Fruit fly (Drosophila melanogaster) whole organism, embryonic: ENCODE results near the gene CG8319.

Experiments used
- Adf1 ChIP-seq: fragments of 200-800 bp; sonication (Bioruptor generic); IDR thresholded peaks from 2 replicates; pipeline ENCODE4 v1.3.6; 2022; ENCODE audit warnings: missing biosample characterization, missing genetic modification characterization
- Aef1 ChIP-seq: fragments of 200-800 bp; sonication (Bioruptor generic); IDR thresholded peaks from 3 replicates; pipeline ENCODE4 v1.3.6; 2022; ENCODE audit warnings: missing biosample characterization, missing genetic modification characterization
- CG11456 ChIP-seq: fragments of 200-800 bp; sonication (Bioruptor generic); IDR thresholded peaks from 3 replicates; pipeline ENCODE4 v1.3.6; 2022; ENCODE audit warnings: missing biosample characterization, missing genetic modification characterization
- CG17612 ChIP-seq: fragments of 200-800 bp; sonication (Bioruptor generic); IDR thresholded peaks from 2 replicates; pipeline ENCODE4 v1.3.6; 2022; ENCODE audit warnings: missing biosample characterization, missing genetic modification characterization
- CG17912 ChIP-seq: fragments of 200-800 bp; sonication (Bioruptor generic); optimal IDR thresholded peaks from 2 replicates; lab custom pipeline; 2018; ENCODE audit warnings: missing biosample characterization, mild to moderate bottlenecking, missing genetic modification characterization
- CG2678 ChIP-seq: fragments of 200-800 bp; sonication (Bioruptor generic); optimal IDR thresholded peaks from 3 replicates; lab custom pipeline; 2019; ENCODE audit warnings: missing biosample characterization, mild to moderate bottlenecking, missing genetic modification characterization, moderate library complexity
- CG2889 ChIP-seq: fragments of 200-800 bp; sonication (Bioruptor generic); IDR thresholded peaks from 3 replicates; pipeline ENCODE4 v1.3.6; 2022; ENCODE audit warnings: missing biosample characterization, missing genetic modification characterization
- CG31441 ChIP-seq: fragments of 200-800 bp; sonication (Bioruptor generic); IDR thresholded peaks from 2 replicates; pipeline ENCODE4 v1.3.6; 2022; ENCODE audit warnings: missing biosample characterization, missing genetic modification characterization
- CG4282 ChIP-seq: fragments of 200-800 bp; sonication (Bioruptor generic); optimal IDR thresholded peaks from 2 replicates; lab custom pipeline; 2016; ENCODE audit warnings: missing biosample characterization, missing genetic modification characterization
- CG43689 ChIP-seq: fragments of 200-800 bp; sonication (Bioruptor generic); IDR thresholded peaks from 2 replicates; pipeline ENCODE4 v1.3.6; 2022; ENCODE audit warnings: missing biosample characterization, missing genetic modification characterization
- CG4707 ChIP-seq: fragments of 200-800 bp; sonication (Bioruptor generic); optimal IDR thresholded peaks from 2 replicates; lab custom pipeline; 2018; ENCODE audit warnings: missing biosample characterization, mild to moderate bottlenecking, missing genetic modification characterization, moderate library complexity
- CG6654 ChIP-seq: fragments of 200-800 bp; sonication (Bioruptor generic); optimal IDR thresholded peaks from 2 replicates; lab custom pipeline; 2017; ENCODE audit warnings: missing biosample characterization, mild to moderate bottlenecking, missing genetic modification characterization
- CG6791 ChIP-seq: fragments of 200-800 bp; sonication (Bioruptor generic); IDR thresholded peaks from 3 replicates; pipeline ENCODE4 v1.3.6; 2022; ENCODE audit warnings: missing biosample characterization, missing genetic modification characterization; ENCODE audit not compliant: partially characterized antibody
- CG6854 ChIP-seq: fragments of 200-800 bp; sonication (Bioruptor generic); optimal IDR thresholded peaks from 3 replicates; lab custom pipeline; 2017; ENCODE audit warnings: missing biosample characterization, mild to moderate bottlenecking, missing genetic modification characterization
- CG8290 ChIP-seq, 3 experiments: fragments of 200-800 bp; sonication (Bioruptor generic); optimal IDR thresholded peaks; 2 replicates each; lab custom pipeline; 2016 to 2019; ENCODE audit warnings: missing biosample characterization in 3 of 3, missing genetic modification characterization in 3 of 3, mild to moderate bottlenecking in 2 of 3, moderate library complexity in 1 of 3
- CG9876 ChIP-seq: fragments of 200-800 bp; sonication (Bioruptor generic); optimal IDR thresholded peaks from 2 replicates; lab custom pipeline; 2016; ENCODE audit warnings: missing biosample characterization, missing genetic modification characterization
- CoRest ChIP-seq: fragments of 200-800 bp; sonication (Bioruptor generic); optimal IDR thresholded peaks from 3 replicates; lab custom pipeline; 2018; ENCODE audit warnings: missing biosample characterization, mild to moderate bottlenecking, missing genetic modification characterization, moderate library complexity
- D ChIP-seq, 2 experiments: fragments of 200-800 bp in 1 of 2; fragments of >200 bp in 1 of 2; sonication (Bioruptor generic) in 1 of 2; optimal IDR thresholded peaks; 2 replicates in 1 of 2; 3 replicates in 1 of 2; lab custom pipeline; 2017; ENCODE audit warnings: mild to moderate bottlenecking in 1 of 2, missing biosample characterization in 1 of 2, missing genetic modification characterization in 1 of 2, missing genetic modification reagents in 1 of 2
- Dip2 ChIP-seq: fragments of 200-800 bp; sonication (Bioruptor generic); IDR thresholded peaks from 2 replicates; pipeline ENCODE4 v1.3.6; 2022; ENCODE audit warnings: missing biosample characterization, missing genetic modification characterization
- Dip3 ChIP-seq: fragments of 200-800 bp; sonication (Bioruptor generic); optimal IDR thresholded peaks from 3 replicates; lab custom pipeline; 2016; ENCODE audit warnings: missing biosample characterization, missing genetic modification characterization
- H15 ChIP-seq: fragments of 200-800 bp; sonication (Bioruptor generic); IDR thresholded peaks from 3 replicates; pipeline ENCODE4 v1.3.6; 2022; ENCODE audit warnings: missing biosample characterization, missing genetic modification characterization
- Hmr ChIP-seq: fragments of 200-800 bp; sonication (Bioruptor generic); optimal IDR thresholded peaks from 3 replicates; lab custom pipeline; 2017; ENCODE audit warnings: mild to moderate bottlenecking, missing biosample characterization, missing genetic modification reagents, missing genetic modification characterization
- Hr3 ChIP-seq: fragments of 200-800 bp; sonication (Bioruptor generic); optimal IDR thresholded peaks from 3 replicates; lab custom pipeline; 2016; ENCODE audit warnings: missing biosample characterization, missing genetic modification characterization
- MBD-R2 ChIP-seq: fragments of 200-800 bp; sonication (Bioruptor generic); IDR thresholded peaks from 2 replicates; pipeline ENCODE4 v1.3.6; 2022; ENCODE audit warnings: missing biosample characterization, missing genetic modification characterization
- Mad ChIP-seq: fragments of 200-800 bp; sonication (Bioruptor generic); optimal IDR thresholded peaks from 2 replicates; lab custom pipeline; 2016; ENCODE audit warnings: missing biosample characterization, missing genetic modification characterization
- Med ChIP-seq: fragments of 200-800 bp; sonication (Bioruptor generic); peaks from one replicate; lab custom pipeline; 2016; ENCODE audit warnings: missing biosample characterization, missing genetic modification characterization, mild to moderate bottlenecking, inconsistent platforms, moderate library complexity
- NC2α ChIP-seq: fragments of 200-800 bp; sonication (Bioruptor generic); optimal IDR thresholded peaks from 2 replicates; lab custom pipeline; 2016; ENCODE audit warnings: missing biosample characterization, missing genetic modification characterization
- Rfx ChIP-seq: fragments of 200-800 bp; sonication (Bioruptor generic); IDR thresholded peaks from 2 replicates; pipeline ENCODE4 v1.3.6; 2022; ENCODE audit warnings: missing biosample characterization, missing genetic modification characterization
- Six4 ChIP-seq: fragments of 200-800 bp; sonication (Bioruptor generic); optimal IDR thresholded peaks from 2 replicates; lab custom pipeline; 2016; ENCODE audit warnings: missing biosample characterization, missing genetic modification characterization
- Ssrp ChIP-seq: fragments of 200-800 bp; sonication (Bioruptor generic); optimal IDR thresholded peaks from 2 replicates; lab custom pipeline; 2018; ENCODE audit warnings: missing biosample characterization, mild to moderate bottlenecking, missing genetic modification characterization, moderate library complexity
- Vsx1 ChIP-seq: fragments of 200-800 bp; sonication (Bioruptor generic); optimal IDR thresholded peaks from 2 replicates; lab custom pipeline; 2017; ENCODE audit warnings: missing biosample characterization, mild to moderate bottlenecking, missing genetic modification characterization, missing genetic modification reagents
- Xrp1 ChIP-seq: fragments of 200-800 bp; sonication (Bioruptor generic); IDR thresholded peaks from 2 replicates; pipeline ENCODE4 v1.3.6; 2022; ENCODE audit warnings: missing biosample characterization, missing genetic modification characterization
- br ChIP-seq: fragments of >200 bp; optimal IDR thresholded peaks from 2 replicates; lab custom pipeline; 2017
- btn ChIP-seq: fragments of 200-800 bp; sonication (Bioruptor generic); optimal IDR thresholded peaks from 2 replicates; lab custom pipeline; 2016; ENCODE audit warnings: missing biosample characterization, missing genetic modification characterization
- cato ChIP-seq: fragments of 200-800 bp; sonication (Bioruptor generic); optimal IDR thresholded peaks from 2 replicates; lab custom pipeline; 2016; ENCODE audit warnings: missing biosample characterization, missing genetic modification characterization, borderline replicate concordance
- crol ChIP-seq: fragments of 200-800 bp; sonication (Bioruptor generic); IDR thresholded peaks from 2 replicates; pipeline ENCODE4 v1.3.6; 2022; ENCODE audit warnings: missing biosample characterization, missing genetic modification characterization
- dimm ChIP-seq: fragments of 200-800 bp; sonication (Bioruptor generic); IDR thresholded peaks from 2 replicates; pipeline ENCODE4 v1.3.6; 2022; ENCODE audit warnings: missing biosample characterization, missing genetic modification characterization
- disco-r ChIP-seq: fragments of 200-800 bp; sonication (Bioruptor generic); optimal IDR thresholded peaks from 2 replicates; lab custom pipeline; 2016; ENCODE audit warnings: missing biosample characterization, missing genetic modification characterization
- emc ChIP-seq: fragments of 200-800 bp; sonication (Bioruptor generic); optimal IDR thresholded peaks from 2 replicates; lab custom pipeline; 2016; ENCODE audit warnings: missing biosample characterization, missing genetic modification characterization
- fru ChIP-seq: fragments of >200 bp; optimal IDR thresholded peaks from 2 replicates; lab custom pipeline; 2017
- hbn ChIP-seq: fragments of 200-800 bp; sonication (Bioruptor generic); IDR thresholded peaks from 2 replicates; pipeline ENCODE4 v1.3.6; 2022; ENCODE audit warnings: missing biosample characterization, missing genetic modification characterization; ENCODE audit not compliant: partially characterized antibody
- ken ChIP-seq: fragments of 200-800 bp; sonication (Bioruptor generic); IDR thresholded peaks from 3 replicates; pipeline ENCODE4 v1.3.6; 2022; ENCODE audit warnings: missing biosample characterization, missing genetic modification characterization
- pzg ChIP-seq: fragments of 200-800 bp; sonication (Bioruptor generic); optimal IDR thresholded peaks from 3 replicates; lab custom pipeline; 2018; ENCODE audit warnings: missing biosample characterization, mild to moderate bottlenecking, missing genetic modification characterization, moderate library complexity
- ssp ChIP-seq: fragments of 200-800 bp; sonication (Bioruptor generic); IDR thresholded peaks from 2 replicates; pipeline ENCODE4 v1.3.6; 2022; ENCODE audit warnings: missing biosample characterization, missing genetic modification characterization
- sug ChIP-seq: fragments of 200-800 bp; optimal IDR thresholded peaks from 2 replicates; lab custom pipeline; 2019; ENCODE audit warnings: missing biosample characterization, mild to moderate bottlenecking, missing genetic modification characterization, moderate library complexity
- tin ChIP-seq: fragments of 200-800 bp; sonication (Bioruptor generic); optimal IDR thresholded peaks from 3 replicates; lab custom pipeline; 2016; ENCODE audit warnings: missing biosample characterization, missing genetic modification characterization
- tll ChIP-seq, 2 experiments: fragments of 200-800 bp in 1 of 2; fragments of >200 bp in 1 of 2; sonication (Bioruptor generic) in 1 of 2; optimal IDR thresholded peaks; 2 replicates each; lab custom pipeline; 2017 to 2019; ENCODE audit warnings: missing biosample characterization in 2 of 2, missing genetic modification characterization in 2 of 2, mild to moderate bottlenecking in 1 of 2, moderate library complexity in 1 of 2
- tna ChIP-seq: fragments of 200-800 bp; sonication (Bioruptor generic); IDR thresholded peaks from 2 replicates; pipeline ENCODE4 v1.3.6; 2022; ENCODE audit warnings: missing biosample characterization, missing genetic modification characterization; ENCODE audit not compliant: partially characterized antibody
- tx ChIP-seq: fragments of 200-800 bp; sonication (Bioruptor generic); optimal IDR thresholded peaks from 2 replicates; lab custom pipeline; 2016; ENCODE audit warnings: missing biosample characterization, missing genetic modification characterization
- wek ChIP-seq: fragments of 200-800 bp; sonication (Bioruptor generic); optimal IDR thresholded peaks from 3 replicates; lab custom pipeline; 2018; ENCODE audit warnings: missing biosample characterization, mild to moderate bottlenecking, missing genetic modification characterization, moderate library complexity
- zf30C ChIP-seq: fragments of 200-800 bp; sonication (Bioruptor generic); optimal IDR thresholded peaks from 3 replicates; lab custom pipeline; 2018; ENCODE audit warnings: missing biosample characterization, mild to moderate bottlenecking, missing genetic modification characterization
- zfh2 ChIP-seq: fragments of 200-800 bp; sonication (Bioruptor generic); optimal IDR thresholded peaks from 2 replicates; lab custom pipeline; 2016; ENCODE audit warnings: missing biosample characterization, missing genetic modification characterization

The CG8319 gene

DNA sequence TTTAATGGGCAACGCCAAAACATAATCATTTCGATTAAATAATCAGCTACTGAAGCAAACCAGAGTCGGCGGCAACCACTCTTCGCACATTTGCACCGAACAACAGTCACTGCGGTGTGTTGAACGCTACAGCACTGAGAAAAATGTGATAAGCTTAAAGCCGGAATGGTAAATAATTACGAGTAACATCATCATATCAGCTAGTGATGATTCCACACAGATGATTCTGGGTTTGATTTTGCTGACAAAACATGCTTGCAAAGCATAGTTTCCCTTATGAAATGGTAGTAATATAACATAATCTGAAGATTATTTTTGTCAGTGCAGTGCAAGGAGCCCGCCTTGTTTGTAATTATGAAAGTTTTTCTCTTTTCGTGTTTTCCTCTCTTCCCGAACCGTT lies 29.0 kb upstream of the CG8319 start (continued):
- TF ChIP-seq tx (GFP tag; lab: Kevin White, UChicago) (no peak), ssp (GFP tag; lab: Robert Waterston, UW) (peak; percentile 33; the same call in 1 of the 2 replicates), CG6854 (GFP tag; lab: Kevin White, UChicago) (no peak), Xrp1 (GFP tag; lab: Robert Waterston, UW) (peak; percentile 36; the same call in 1 of the 2 replicates), Med (GFP tag; lab: Kevin White, UChicago) (peak; percentile 58), pzg (GFP tag; lab: Kevin White, UChicago) (no peak), crol (no peak), fru (lab: Kevin White, UChicago) (no peak), CG31441 (GFP tag; lab: Robert Waterston, UW) (peak; percentile 65), CG2678 (tag; lab: Kevin White, UChicago) (peak; percentile 54), btn (no peak), CoRest (tag; lab: Kevin White, UChicago) (peak; percentile 54), CG2889 (GFP tag; lab: Robert Waterston, UW) (no peak), MBD-R2 (GFP tag; lab: Robert Waterston, UW) (no peak), Mad (GFP tag; lab: Kevin White, UChicago) (peak; percentile 18), Dip2 (GFP tag; lab: Robert Waterston, UW) (no peak), NC2α (GFP tag; lab: Kevin White, UChicago) (peak; percentile 33), disco-r (no peak), CG43689 (GFP tag; lab: Robert Waterston, UW) (no peak), CG4707 (peak; percentile 42), Six4 (GFP tag; lab: Kevin White, UChicago) (no peak), tin (GFP tag; lab: Kevin White, UChicago) (peak; percentile 64), emc (GFP tag; lab: Kevin White, UChicago) (no peak), CG9876 (no peak), Dip3 (GFP tag; lab: Kevin White, UChicago) (no peak), Vsx1 (no peak), Aef1 (GFP tag; lab: Robert Waterston, UW) (no peak), tll (GFP tag; optimal IDR thresholded peaks at IDR 0.05; lab: Kevin White, UChicago) (no peak), ken (GFP tag; lab: Robert Waterston, UW) (no peak; the same call in 2 of the 3 replicates), zfh2 (GFP tag; lab: Kevin White, UChicago) (no peak), H15 (no peak), zf30C (GFP tag; lab: Kevin White, UChicago) (peak; percentile 41), tna (GFP tag; lab: Robert Waterston, UW) (no peak), CG4282 (GFP tag; lab: Kevin White, UChicago) (no peak), D (optimal IDR thresholded peaks at IDR 0.05; lab: Kevin White, UChicago) (no peak), D (GFP tag; optimal IDR thresholded peaks at IDR 0.05; lab: Kevin White, UChicago) (peak; percentile 68), CG17612 (GFP tag; lab: Robert Waterston, UW) (no peak), CG6791 (GFP tag; lab: Robert Waterston, UW) (no peak), cato (GFP tag; lab: Kevin White, UChicago) (no peak), Adf1 (no peak), wek (GFP tag; lab: Kevin White, UChicago) (no peak), br (no peak), CG8290 (GFP tag; optimal IDR thresholded peaks at IDR 0.05; lab: Kevin White, UChicago) (no peak), CG8290 (tag; optimal IDR thresholded peaks at IDR 0.05; lab: Kevin White, UChicago) (peak in 1 of 2 experiments; percentile 61), Ssrp (peak; percentile 65), Hr3 (peak; percentile 32), Hmr (no peak), CG6654 (no peak), CG17912 (no peak), Rfx (GFP tag; lab: Robert Waterston, UW) (no peak), CG11456 (GFP tag; lab: Robert Waterston, UW) (peak; percentile 8; the same call in 1 of the 3 replicates), sug (no peak), dimm (GFP tag; lab: Robert Waterston, UW) (no peak), hbn (GFP tag; lab: Robert Waterston, UW) (no peak)
